Fruit fly (Drosophila melanogaster) whole organism, pupa: ENCODE results near the gene CG13842.

Experiments used
- CG10348 ChIP-seq: fragments of 200-800 bp; sonication (Bioruptor generic); IDR thresholded peaks from 2 replicates; pipeline ENCODE4 v1.3.6; 2022; ENCODE audit warnings: missing biosample characterization, missing genetic modification characterization
- EcR ChIP-seq: fragments of 200-800 bp; sonication (Bioruptor generic); optimal IDR thresholded peaks from 3 replicates; lab custom pipeline; 2019; ENCODE audit warnings: missing biosample characterization, missing genetic modification characterization, mild to moderate bottlenecking, moderate library complexity, missing genetic modification reagents
- Pif1B ChIP-seq: fragments of 200-800 bp; sonication (Bioruptor generic); optimal IDR thresholded peaks from 3 replicates; lab custom pipeline; 2016; ENCODE audit warnings: missing biosample characterization, missing genetic modification characterization

DNA sequence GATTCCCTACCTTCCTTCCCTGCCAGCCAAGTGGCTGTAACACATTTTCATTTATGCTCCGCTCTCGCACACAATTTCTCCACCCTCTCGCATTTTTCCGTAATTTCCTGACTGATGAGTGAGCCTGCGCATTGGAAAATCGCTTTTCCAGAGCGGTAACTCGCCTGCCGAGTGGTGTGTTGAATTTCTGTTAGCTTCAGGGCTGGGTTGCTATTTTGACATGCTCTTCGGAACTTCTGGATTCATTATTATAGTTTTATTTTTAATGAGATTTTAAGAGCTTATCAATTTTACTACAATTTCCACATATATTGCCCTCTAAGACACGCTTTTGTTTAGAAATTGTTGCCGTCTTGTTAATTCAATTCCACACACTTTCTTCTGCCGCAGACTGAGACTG lies 45.9 kb upstream of the CG13842 start:
- TF ChIP-seq EcR (no peak), Pif1B (no peak), CG10348 (GFP tag; lab: Robert Waterston, UW) (no peak)
